Worm (Caenorhabditis elegans) whole organism, L1 larva: ENCODE measurements around the gene Y73F8A.35.
"Not testable (repeated sequence)": the region's sequence is repeated elsewhere in the genome, so short reads cannot be mapped to it uniquely, and the experiment has no call there.

Source experiments
- F16B12.6 ChIP-seq: fragments of 150-350 bp; optimal IDR thresholded peaks from 2 replicates; lab custom pipeline; 2014; ENCODE audit warnings: missing biosample characterization, missing genetic modification characterization
- aly-2 ChIP-seq: fragments of 150-350 bp; optimal IDR thresholded peaks from 2 replicates; lab custom pipeline; 2014; ENCODE audit warnings: missing biosample characterization, missing genetic modification characterization
- ama-1 ChIP-seq: fragments of 150-350 bp; optimal IDR thresholded peaks from 2 replicates; lab custom pipeline; 2014
- blmp-1 ChIP-seq: fragments of 150-350 bp; optimal IDR thresholded peaks from 2 replicates; lab custom pipeline; 2014; ENCODE audit warnings: missing biosample characterization, missing genetic modification characterization
- ceh-63 ChIP-seq: fragments of 200-800 bp; sonication (Bioruptor generic); optimal IDR thresholded peaks from 2 replicates; lab custom pipeline; 2018; ENCODE audit warnings: mild to moderate bottlenecking, missing genetic modification characterization, missing compliant biosample characterization
- egl-13 ChIP-seq: sonication (generic microtip); optimal IDR thresholded peaks from 2 replicates; lab custom pipeline; 2016; ENCODE audit warnings: missing genotype, missing genetic modification reagents, missing genetic modification characterization, missing compliant biosample characterization
- ets-5 ChIP-seq: fragments of 200-800 bp; sonication (Bioruptor generic); IDR thresholded peaks from 2 replicates; pipeline ENCODE4 v1.3.6; 2022; ENCODE audit warnings: missing genetic modification characterization, missing compliant biosample characterization
- fos-1 ChIP-seq: fragments of 150-350 bp; optimal IDR thresholded peaks from 2 replicates; lab custom pipeline; 2014; ENCODE audit warnings: missing biosample characterization, missing genetic modification characterization
- lsy-2 ChIP-seq, 2 experiments: fragments of 150-350 bp; optimal IDR thresholded peaks; 2 replicates each; lab custom pipeline; 2014; ENCODE audit warnings: missing biosample characterization in 2 of 2, missing genetic modification characterization in 2 of 2
- nhr-237 ChIP-seq: fragments of 150-350 bp; optimal IDR thresholded peaks from 2 replicates; lab custom pipeline; 2014; ENCODE audit warnings: missing biosample characterization, missing genetic modification characterization
- nhr-71 ChIP-seq: sonication (generic microtip); optimal IDR thresholded peaks from 2 replicates; lab custom pipeline; 2016; ENCODE audit warnings: mild to moderate bottlenecking, missing genetic modification characterization, moderate library complexity, missing compliant biosample characterization
- nhr-76 ChIP-seq: sonication (generic microtip); optimal IDR thresholded peaks from 2 replicates; lab custom pipeline; 2017; ENCODE audit warnings: missing biosample characterization, missing genetic modification characterization
- nhr-77 ChIP-seq: fragments of 150-350 bp; optimal IDR thresholded peaks from 2 replicates; lab custom pipeline; 2014; ENCODE audit warnings: missing biosample characterization, missing genetic modification characterization
- nhr-85 ChIP-seq: sonication (generic microtip); peaks from one replicate; lab custom pipeline; 2016; ENCODE audit warnings: missing genetic modification characterization, inconsistent platforms, missing compliant biosample characterization
- pax-3 ChIP-seq: fragments of 200-800 bp; sonication (Bioruptor generic); optimal IDR thresholded peaks from 2 replicates; lab custom pipeline; 2018; ENCODE audit warnings: mild to moderate bottlenecking, missing genetic modification characterization, moderate library complexity, missing compliant biosample characterization
- skn-1 ChIP-seq: fragments of 150-350 bp; optimal IDR thresholded peaks from 2 replicates; lab custom pipeline; 2014; ENCODE audit warnings: missing biosample characterization, missing genetic modification characterization
- swsn-7 ChIP-seq: sonication (generic microtip); optimal IDR thresholded peaks from 2 replicates; lab custom pipeline; 2016; ENCODE audit warnings: missing genetic modification characterization, missing compliant biosample characterization
- tbx-2 ChIP-seq: sonication (generic microtip); optimal IDR thresholded peaks from 2 replicates; lab custom pipeline; 2016; ENCODE audit warnings: missing genetic modification characterization, missing compliant biosample characterization
- tlp-1 ChIP-seq: fragments of 150-350 bp; optimal IDR thresholded peaks from 2 replicates; lab custom pipeline; 2014; ENCODE audit warnings: missing biosample characterization, missing genetic modification characterization
- unc-86 ChIP-seq: sonication (generic microtip); optimal IDR thresholded peaks from 2 replicates; lab custom pipeline; 2016; ENCODE audit warnings: missing genetic modification characterization, missing compliant biosample characterization
- zip-4 ChIP-seq: fragments of 200-800 bp; sonication (Bioruptor generic); optimal IDR thresholded peaks from 2 replicates; lab custom pipeline; 2018; ENCODE audit warnings: mild to moderate bottlenecking, missing genetic modification characterization, moderate library complexity, missing compliant biosample characterization
- ztf-11 ChIP-seq, 2 experiments: sonication (generic microtip); optimal IDR thresholded peaks; 2 replicates each; lab custom pipeline; 2016 to 2017; ENCODE audit warnings: missing genetic modification characterization in 2 of 2, missing biosample characterization in 1 of 2, missing compliant biosample characterization in 1 of 2

Y73F8A.35 gene

ce11 chrIV:15523700-15524099, 16.0 kb downstream of the Y73F8A.35 start:
- no peak for TF ChIP-seq nhr-71 (tag; lab: Kevin White, UChicago)
- no peak for TF ChIP-seq unc-86 (tag; lab: Kevin White, UChicago)
- TF ChIP-seq nhr-77 (tag; lab: Kevin White, UChicago) = no peak
- TF ChIP-seq fos-1 (tag; lab: Kevin White, UChicago) = no peak
- no peak for TF ChIP-seq ztf-11 (tag; optimal IDR thresholded peaks at IDR 0.05; lab: Kevin White, UChicago)
- no peak for TF ChIP-seq tbx-2 (tag; lab: Kevin White, UChicago)
- TF ChIP-seq zip-4 (GFP tag; lab: Kevin White, UChicago) = no peak
- TF ChIP-seq, all 84 proteins: peak for 0

- TF ChIP-seq blmp-1, swsn-7, pax-3 (tag; lab: Kevin White, UChicago): not testable (repeated sequence)
These were observed 18.4 kb downstream of the Y73F8A.35 start, which contains the start of gene Y73F8A.32 for ce11 chrIV:15521342-15521741. TSS of gene Y73F8A.32 (minus strand) at chrIV:15521442.

DNA sequence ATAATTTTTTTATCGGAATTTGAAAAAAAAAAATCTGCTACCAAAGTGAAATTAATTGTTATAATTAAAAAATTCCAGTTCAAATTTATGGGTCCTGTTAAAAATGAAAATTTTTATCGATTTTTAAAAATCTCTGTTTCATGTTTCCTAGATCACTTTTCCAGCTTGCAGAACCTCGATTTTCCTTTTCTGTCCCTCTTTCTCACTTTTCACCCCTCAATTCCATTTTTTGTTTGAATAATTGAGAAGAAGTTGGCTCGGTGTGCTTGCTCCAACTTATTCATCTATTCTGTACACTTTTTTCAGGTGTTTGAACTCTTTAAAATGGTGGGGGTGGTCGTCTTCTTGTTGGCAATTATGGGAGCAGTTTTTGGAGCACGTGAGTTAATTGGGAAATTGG, 42.5 kb downstream of the Y73F8A.35 start, which contains the start of gene acr-24:
Gene acr-24 (plus strand): TSS at position 301 of the 400 bp plus-strand sequence.
- no peak for TF ChIP-seq tlp-1 (tag; lab: Kevin White, UChicago)
- no peak for TF ChIP-seq ceh-63 (GFP tag; lab: Kevin White, UChicago)
- TF ChIP-seq zip-4 (GFP tag; lab: Kevin White, UChicago) = no peak
- no peak for TF ChIP-seq skn-1 (tag; lab: Kevin White, UChicago)
- TF ChIP-seq ets-5 (GFP tag; lab: Robert Waterston, UW) = no peak
- no peak for TF ChIP-seq F16B12.6 (tag; lab: Kevin White, UChicago)
- TF ChIP-seq ama-1 (lab: Kevin White, UChicago) = no peak
- no peak for TF ChIP-seq nhr-237
- TF ChIP-seq lsy-2 (tag; optimal IDR thresholded peaks at IDR 0.05; lab: Kevin White, UChicago) = no peak
- TF ChIP-seq aly-2 = no peak
- TF ChIP-seq nhr-85 = no peak
- TF ChIP-seq egl-13 (tag; lab: Kevin White, UChicago) = no peak
- TF ChIP-seq nhr-76 = no peak
